Worm (Caenorhabditis elegans): ENCODE measurements around the gene ZC239.15.

DNA sequence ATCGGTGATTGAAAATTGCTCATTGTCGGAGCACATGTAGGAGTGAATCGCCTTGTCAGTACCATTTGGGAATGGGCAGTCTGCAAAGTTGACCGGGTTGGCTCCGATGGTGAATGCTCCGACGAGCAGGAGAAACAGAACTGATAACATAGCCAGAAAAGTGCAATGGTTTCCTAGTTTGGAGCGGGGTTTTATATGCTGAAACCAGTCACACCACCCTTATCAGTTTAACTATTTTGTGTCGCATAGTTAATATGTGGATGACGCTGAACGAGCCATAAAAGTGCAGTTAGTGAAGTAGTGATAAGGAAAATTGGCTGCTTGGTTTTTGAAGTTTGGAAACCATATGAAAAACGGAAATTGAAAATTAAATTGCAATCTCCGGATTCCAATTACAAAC lies 21.3 kb upstream of the ZC239.15 start, which contains the start of gene C17F4.7:
- TF ChIP-seq ces-1 (GFP tag; optimal IDR thresholded peaks at IDR 0.05) (no peak), aha-1 (tag) (peak; percentile 62), nhr-25 (tag; optimal IDR thresholded peaks at IDR 0.05; ENCODE audit: borderline replicate concordance, insufficient read depth) (no peak), lin-13 (GFP tag; optimal IDR thresholded peaks at IDR 0.05) (no peak), nhr-11 (tag; optimal IDR thresholded peaks at IDR 0.05) (no peak), nhr-237 (tag; optimal IDR thresholded peaks at IDR 0.05) (no peak), ZK337.2 (GFP tag; IDR thresholded peaks at IDR 0.05) (no peak), zip-2 (tag; optimal IDR thresholded peaks at IDR 0.05) (no peak), ama-1 (optimal IDR thresholded peaks at IDR 0.05) (no peak), Y75B8A.6 (GFP tag; IDR thresholded peaks at IDR 0.05) (no peak), fkh-10 (GFP tag; optimal IDR thresholded peaks at IDR 0.05) (no peak), unc-62 (GFP tag; optimal IDR thresholded peaks at IDR 0.05 in 1 of 2) (peak in 1 of 2 experiments; percentile 80), unc-62 (tag; optimal IDR thresholded peaks at IDR 0.05) (no peak), daf-16 (GFP tag; optimal IDR thresholded peaks at IDR 0.05) (no peak), daf-16 (tag; optimal IDR thresholded peaks at IDR 0.05) (peak; percentile 77)

All from whole organism, L4 larva.